Fruit fly (Drosophila melanogaster): ENCODE data around the gene Ddr.

The Ddr gene

DNA sequence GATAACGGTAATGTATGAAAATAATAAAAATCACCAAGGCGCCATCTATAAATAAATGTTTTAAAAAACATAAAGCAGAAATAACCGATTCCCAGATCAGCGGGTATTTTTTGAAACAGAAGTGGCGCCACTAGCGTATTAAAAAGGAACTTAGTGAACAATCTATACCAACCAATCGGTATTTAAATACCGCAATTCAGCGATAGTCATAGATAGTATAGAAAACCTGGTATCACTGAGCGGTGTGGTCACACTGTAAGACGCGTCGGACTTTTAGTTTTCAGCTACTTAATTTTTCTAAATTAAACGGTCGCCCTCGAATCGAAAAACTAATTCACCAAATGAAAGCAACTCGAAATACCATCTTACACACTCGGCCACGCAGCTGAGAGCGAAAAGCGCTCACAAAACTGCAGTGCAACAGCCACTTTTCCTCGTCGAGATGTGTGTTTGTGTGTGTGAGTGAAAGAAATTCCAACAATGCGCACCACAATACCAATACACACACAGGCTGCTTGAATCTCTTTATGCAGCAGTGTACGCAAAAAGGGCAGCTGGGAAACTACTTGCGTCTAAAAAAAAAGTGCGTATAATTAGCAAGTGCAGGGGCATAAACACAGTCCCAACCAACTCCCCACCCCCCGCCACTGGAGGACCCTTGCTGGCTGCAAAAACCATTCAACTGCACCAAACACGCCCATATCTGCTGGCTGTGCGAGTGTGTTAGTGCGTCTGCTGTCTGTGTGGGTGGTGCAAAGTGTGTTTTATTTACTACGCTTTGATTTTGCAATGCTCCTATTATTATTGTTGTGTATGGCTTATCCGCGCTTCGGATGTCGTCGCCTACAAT lies 70.8 kb downstream of the Ddr start, which contains the start of gene PDZ-GEF (continued):
- no peak for TF ChIP-seq prd (optimal IDR thresholded peaks at IDR 0.05)
- TF ChIP-seq prd (GFP tag; IDR thresholded peaks at IDR 0.05) = peak; percentile 60
- peak; percentile 47; the same call in 1 of the 2 replicates for TF ChIP-seq CG14014 (GFP tag; IDR thresholded peaks at IDR 0.05)
- no peak for TF ChIP-seq oc (tag; optimal IDR thresholded peaks at IDR 0.05)
- 0 out of 2 replicates have a peak, but pooled peaks have one; percentile 17 for TF ChIP-seq HLH3B (GFP tag; IDR thresholded peaks at IDR 0.05)
- no peak for TF ChIP-seq D19A (tag; optimal IDR thresholded peaks at IDR 0.05)
- peak; percentile 53 for TF ChIP-seq ewg (GFP tag; optimal IDR thresholded peaks at IDR 0.05)
- TF ChIP-seq CG1529 (GFP tag; optimal IDR thresholded peaks at IDR 0.05) = no peak
- peak; percentile 15 for TF ChIP-seq fd102C (GFP tag; optimal IDR thresholded peaks at IDR 0.05)
- peak; percentile 68 for TF ChIP-seq Chrac-16 (GFP tag; optimal IDR thresholded peaks at IDR 0.05)
- no peak for TF ChIP-seq dati (GFP tag; IDR thresholded peaks at IDR 0.05)
- TF ChIP-seq CG6689 (GFP tag; IDR thresholded peaks at IDR 0.05) = peak; percentile 30
- TF ChIP-seq Oaz (GFP tag; IDR thresholded peaks at IDR 0.05) = no peak
- TF ChIP-seq Dbx (GFP tag; IDR thresholded peaks at IDR 0.05) = peak; percentile 68; the same call in 2 of the 3 replicates
- TF ChIP-seq ac (GFP tag; optimal IDR thresholded peaks at IDR 0.05) = no peak
- TF ChIP-seq CG8089 (GFP tag; optimal IDR thresholded peaks at IDR 0.05) = peak; percentile 64
- no peak for TF ChIP-seq CG6254 (GFP tag; optimal IDR thresholded peaks at IDR 0.05)
- peak; percentile 93 for TF ChIP-seq CG4617 (GFP tag; optimal IDR thresholded peaks at IDR 0.05; ENCODE audit: borderline replicate concordance)
- no peak for TF ChIP-seq ham (GFP tag; IDR thresholded peaks at IDR 0.05)
- peak in 1 of 2 experiments; percentile 47 for TF ChIP-seq bsh (GFP tag; optimal IDR thresholded peaks at IDR 0.05)
- no peak for TF ChIP-seq Hey (tag; optimal IDR thresholded peaks at IDR 0.05)
- TF ChIP-seq MESR4 (GFP tag; optimal IDR thresholded peaks at IDR 0.05) = peak; percentile 87
- TF ChIP-seq row (GFP tag; IDR thresholded peaks at IDR 0.05) = peak; percentile 28; the same call in 2 of the 3 replicates
- TF ChIP-seq CG9727 (GFP tag; optimal IDR thresholded peaks at IDR 0.05) = no peak
- peak; percentile 50; the same call in 1 of the 2 replicates for TF ChIP-seq CG17328 (GFP tag; IDR thresholded peaks at IDR 0.05)
- TF ChIP-seq Lim3 (GFP tag; IDR thresholded peaks at IDR 0.05) = no peak
- TF ChIP-seq scrt (GFP tag; optimal IDR thresholded peaks at IDR 0.05) = peak; percentile 33

dm6 chr2L:6324386-6324744 lies 71.4 kb downstream of the Ddr start:
- no peak for TF ChIP-seq CG2678 (tag; optimal IDR thresholded peaks at IDR 0.05)
- no peak for TF ChIP-seq ftz-f1 (GFP tag; optimal IDR thresholded peaks at IDR 0.05)
- TF ChIP-seq Trl (optimal IDR thresholded peaks at IDR 0.05) = peak; percentile 66 to 83
- TF ChIP-seq Trl (GFP tag; optimal IDR thresholded peaks at IDR 0.05) = no peak
- TF ChIP-seq chinmo (GFP tag; IDR thresholded peaks at IDR 0.05; ENCODE audit: partially characterized antibody) = peak; percentile 94
- peak; percentile 8 for TF ChIP-seq CHES-1-like (GFP tag; optimal IDR thresholded peaks at IDR 0.05)
- TF ChIP-seq sima (GFP tag; optimal IDR thresholded peaks at IDR 0.05) = no peak
- no peak for TF ChIP-seq salm (tag; optimal IDR thresholded peaks at IDR 0.05)
- peak; percentile 0 for TF ChIP-seq HmgZ (tag; optimal IDR thresholded peaks at IDR 0.05)
- TF ChIP-seq cg (GFP tag; optimal IDR thresholded peaks at IDR 0.05) = no peak
- peak; percentile 94 for TF ChIP-seq Drgx (GFP tag; IDR thresholded peaks at IDR 0.05)
- peak; percentile 34; the same call in 1 of the 2 replicates for TF ChIP-seq Rfx (GFP tag; IDR thresholded peaks at IDR 0.05)
- peak; percentile 60 for TF ChIP-seq CG8478 (optimal IDR thresholded peaks at IDR 0.05)
- peak; percentile 18 for TF ChIP-seq CG34376 (GFP tag; optimal IDR thresholded peaks at IDR 0.05)
- peak; percentile 58 for TF ChIP-seq lbe (GFP tag; optimal IDR thresholded peaks at IDR 0.05)
- peak; percentile 88 for TF ChIP-seq nom (GFP tag; optimal IDR thresholded peaks at IDR 0.05)
- no peak for TF ChIP-seq bigmax (GFP tag; optimal IDR thresholded peaks at IDR 0.05)
- peak; percentile 75 for TF ChIP-seq corto (GFP tag; optimal IDR thresholded peaks at IDR 0.05)
- peak; percentile 98 for TF ChIP-seq sr (GFP tag; IDR thresholded peaks at IDR 0.05)
- TF ChIP-seq oc (tag; optimal IDR thresholded peaks at IDR 0.05) = no peak
- TF ChIP-seq vvl (GFP tag; IDR thresholded peaks at IDR 0.05) = peak; percentile 57
- no peak for TF ChIP-seq Hsf (GFP tag; optimal IDR thresholded peaks at IDR 0.05)
- no peak for TF ChIP-seq Med (GFP tag)
- TF ChIP-seq bsh (GFP tag; optimal IDR thresholded peaks at IDR 0.05) = peak in 1 of 2 experiments; percentile 71
- no peak for TF ChIP-seq CG12659 (GFP tag; optimal IDR thresholded peaks at IDR 0.05)

Data from whole organism, embryonic.